Fruit fly (Drosophila melanogaster): ENCODE measurements around the gene CG11313.

Gene CG11313

dm6 chr3R:30770069-30770633, 39.2 kb upstream of the CG11313 start (continued):
- TF ChIP-seq CG1792 (GFP tag; optimal IDR thresholded peaks at IDR 0.05) (no peak), pros (GFP tag; optimal IDR thresholded peaks at IDR 0.05) (peak; percentile 10), Ets65A (GFP tag) (peak; percentile 28), CG17328 (GFP tag; IDR thresholded peaks at IDR 0.05) (no peak), kay (GFP tag; optimal IDR thresholded peaks at IDR 0.05) (no peak), CG10959 (GFP tag; IDR thresholded peaks at IDR 0.05) (0 out of 2 replicates have a peak, but pooled peaks have one; percentile 20), CG6254 (GFP tag; optimal IDR thresholded peaks at IDR 0.05) (no peak), Lim3 (GFP tag; IDR thresholded peaks at IDR 0.05) (no peak), ems (GFP tag; optimal IDR thresholded peaks at IDR 0.05) (no peak), Atf-2 (GFP tag; optimal IDR thresholded peaks at IDR 0.05) (peak; percentile 15), Bdp1 (GFP tag; optimal IDR thresholded peaks at IDR 0.05) (no peak), Blimp-1 (GFP tag; optimal IDR thresholded peaks at IDR 0.05) (no peak), caup (GFP tag; optimal IDR thresholded peaks at IDR 0.05; ENCODE audit: severe bottlenecking) (no peak), lov (optimal IDR thresholded peaks at IDR 0.05) (no peak), lov (GFP tag; IDR thresholded peaks at IDR 0.05) (0 out of 3 replicates have a peak, but pooled peaks have one; percentile 25), sug (tag; optimal IDR thresholded peaks at IDR 0.05) (no peak), CG12659 (GFP tag; optimal IDR thresholded peaks at IDR 0.05) (no peak), twi (tag; optimal IDR thresholded peaks at IDR 0.05) (peak; percentile 99), ftz-f1 (GFP tag; optimal IDR thresholded peaks at IDR 0.05) (no peak), prd (optimal IDR thresholded peaks at IDR 0.05) (no peak), prd (GFP tag; IDR thresholded peaks at IDR 0.05) (peak; percentile 48; the same call in 2 of the 3 replicates), CG8388 (GFP tag; optimal IDR thresholded peaks at IDR 0.05) (no peak), CG5953 (GFP tag; IDR thresholded peaks at IDR 0.05) (no peak), CG13123 (GFP tag; optimal IDR thresholded peaks at IDR 0.05) (no peak), Antp (GFP tag; optimal IDR thresholded peaks at IDR 0.05) (no peak), D (optimal IDR thresholded peaks at IDR 0.05) (no peak), D (GFP tag; optimal IDR thresholded peaks at IDR 0.05) (no peak), CG1233 (GFP tag; optimal IDR thresholded peaks at IDR 0.05) (no peak), CG14710 (tag; optimal IDR thresholded peaks at IDR 0.05) (peak; percentile 10), Meics (GFP tag; optimal IDR thresholded peaks at IDR 0.05) (no peak), dmrt11E (tag; optimal IDR thresholded peaks at IDR 0.05) (peak; percentile 55), CG12155 (GFP tag; optimal IDR thresholded peaks at IDR 0.05) (no peak), dm (GFP tag; optimal IDR thresholded peaks at IDR 0.05) (peak; percentile 27), slp2 (GFP tag; optimal IDR thresholded peaks at IDR 0.05) (no peak), CG4404 (GFP tag; IDR thresholded peaks at IDR 0.05) (peak; percentile 49), CG10366 (GFP tag; IDR thresholded peaks at IDR 0.05) (no peak), ci (GFP tag; IDR thresholded peaks at IDR 0.05) (0 out of 3 replicates have a peak, but pooled peaks have one; percentile 34), CG10267 (tag; optimal IDR thresholded peaks at IDR 0.05) (peak; percentile 0), CG10979 (tag; optimal IDR thresholded peaks at IDR 0.05) (peak; percentile 27), org-1 (GFP tag; optimal IDR thresholded peaks at IDR 0.05) (no peak)

DNA sequence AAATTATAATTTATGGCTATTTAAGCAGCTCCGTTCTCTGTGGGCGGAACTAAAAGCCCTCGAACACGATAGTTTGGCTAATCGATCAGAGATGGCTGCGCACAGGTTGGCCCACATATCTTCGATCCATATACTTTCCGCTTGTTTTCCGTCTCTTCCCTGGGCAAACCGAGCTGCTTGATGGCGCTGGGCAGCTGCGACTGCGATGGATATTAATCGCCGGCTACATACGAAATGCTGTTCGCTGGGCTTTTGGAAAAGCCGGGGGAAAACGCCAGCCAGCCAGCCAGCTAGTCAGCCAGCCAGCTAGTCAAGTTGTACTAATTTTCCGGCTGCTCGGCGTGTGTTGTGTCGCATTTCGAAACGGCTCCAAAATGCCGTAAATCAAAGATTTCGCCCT, 36.6 kb upstream of the CG11313 start:
- TF ChIP-seq CG12769 (tag; optimal IDR thresholded peaks at IDR 0.05): peak; percentile 59
- no peak for TF ChIP-seq onecut (GFP tag; IDR thresholded peaks at IDR 0.05)
- TF ChIP-seq Optix (GFP tag; IDR thresholded peaks at IDR 0.05): no peak
- no peak for TF ChIP-seq CG10565 (GFP tag; optimal IDR thresholded peaks at IDR 0.05)
- peak; percentile 93 for TF ChIP-seq nau (GFP tag; optimal IDR thresholded peaks at IDR 0.05)
- no peak for TF ChIP-seq CG12155 (GFP tag; optimal IDR thresholded peaks at IDR 0.05)

Measured in whole organism, embryonic.